Worm (Caenorhabditis elegans) whole organism, mixed stage, embryonic: Measurements from ENCODE around the gene enpp-1.

Source experiments
- blmp-1 ChIP-seq: fragments of 150-350 bp; optimal IDR thresholded peaks from 2 replicates; lab custom pipeline; 2014; ENCODE audit warnings: missing biosample characterization, missing genetic modification characterization
- lin-13 ChIP-seq: fragments of 150-350 bp; optimal IDR thresholded peaks from 2 replicates; lab custom pipeline; 2014; ENCODE audit warnings: missing biosample characterization, missing genetic modification characterization
- snpc-4 ChIP-seq: fragments of 150-350 bp; optimal IDR thresholded peaks from 2 replicates; lab custom pipeline; 2014; ENCODE audit warnings: missing biosample characterization, missing genetic modification characterization

DNA sequence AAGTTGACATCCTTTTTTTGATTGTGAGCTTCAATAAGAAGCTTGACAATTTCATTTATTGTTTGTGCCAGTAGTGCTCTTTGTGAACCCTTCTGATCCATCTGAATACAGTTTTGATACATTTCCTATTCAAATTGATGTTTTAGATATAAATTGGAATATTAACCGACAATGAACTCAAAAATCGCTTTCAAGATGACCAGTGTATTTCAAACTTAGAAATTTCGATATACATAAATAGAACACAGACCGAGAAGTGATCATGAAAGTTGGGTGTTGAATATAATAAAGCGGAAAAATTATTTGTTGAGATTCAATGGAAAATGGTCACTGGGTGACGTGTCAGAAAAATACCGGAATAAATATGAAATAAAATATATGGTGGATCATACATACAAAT, 50.1 kb downstream of the enpp-1 start, which contains the start of gene elpc-3:
- TF ChIP-seq snpc-4 (tag; lab: Kevin White, UChicago): no peak
- no peak for TF ChIP-seq blmp-1 (tag; lab: Kevin White, UChicago)
- TF ChIP-seq lin-13 (tag; lab: Kevin White, UChicago): no peak
